Fruit fly (Drosophila melanogaster): ENCODE data around the gene CG7987.

Gene CG7987

dm6 chr3R:14589483-14589882 is 13.8 kb upstream of the CG7987 start:
- TF ChIP-seq foxo (GFP tag; optimal IDR thresholded peaks at IDR 0.05) (no peak), br (GFP tag; optimal IDR thresholded peaks at IDR 0.05) (no peak), psq (GFP tag; optimal IDR thresholded peaks at IDR 0.05) (no peak), rgr (GFP tag; optimal IDR thresholded peaks at IDR 0.05) (no peak), GATAd (GFP tag; optimal IDR thresholded peaks at IDR 0.05) (no peak), Vsx2 (GFP tag; optimal IDR thresholded peaks at IDR 0.05; ENCODE audit: partially characterized antibody) (no peak), CG9705 (GFP tag; optimal IDR thresholded peaks at IDR 0.05) (no peak), Dfd (GFP tag; optimal IDR thresholded peaks at IDR 0.05) (no peak)

dm6 chr3R:14586480-14587443 is 11.1 kb upstream of the CG7987 start:
- TF ChIP-seq br (GFP tag; optimal IDR thresholded peaks at IDR 0.05) (no peak), CG32264 (GFP tag; optimal IDR thresholded peaks at IDR 0.05) (no peak), dsf (GFP tag; optimal IDR thresholded peaks at IDR 0.05; ENCODE audit: borderline replicate concordance) (no peak), rgr (GFP tag; optimal IDR thresholded peaks at IDR 0.05) (no peak), OdsH (GFP tag; optimal IDR thresholded peaks at IDR 0.05) (no peak), ey (GFP tag; optimal IDR thresholded peaks at IDR 0.05) (no peak), woc (GFP tag; optimal IDR thresholded peaks at IDR 0.05) (no peak), Hnf4 (GFP tag; optimal IDR thresholded peaks at IDR 0.05) (no peak), Abd-B (GFP tag; optimal IDR thresholded peaks at IDR 0.05) (no peak)

- TF ChIP-seq Vsx2 (GFP tag; optimal IDR thresholded peaks at IDR 0.05; ENCODE audit: partially characterized antibody) = no peak
- no peak for TF ChIP-seq jim (GFP tag; optimal IDR thresholded peaks at IDR 0.05)
- TF ChIP-seq Sp1 (GFP tag; optimal IDR thresholded peaks at IDR 0.05) = no peak
- no peak for TF ChIP-seq Hnf4 (GFP tag; optimal IDR thresholded peaks at IDR 0.05)
Measured at dm6 chr3R:14580045-14580579, 4.4 kb upstream of the CG7987 start.

- TF ChIP-seq HLH106 (tag; optimal IDR thresholded peaks at IDR 0.05) (peak; percentile 34), Dfd (GFP tag; optimal IDR thresholded peaks at IDR 0.05) (peak; percentile 93), Hnf4 (GFP tag; optimal IDR thresholded peaks at IDR 0.05) (no peak), fru (GFP tag; optimal IDR thresholded peaks at IDR 0.05) (peak; percentile 11), h (GFP tag; optimal IDR thresholded peaks at IDR 0.05) (peak; percentile 18), brk (GFP tag; optimal IDR thresholded peaks at IDR 0.05) (no peak)
Measured at dm6 chr3R:14577803-14578493, 2.3 kb upstream of the CG7987 start.

- TF ChIP-seq sv (GFP tag; optimal IDR thresholded peaks at IDR 0.05) (no peak), CrebA (GFP tag; optimal IDR thresholded peaks at IDR 0.05; ENCODE audit: borderline replicate concordance) (no peak), OdsH (GFP tag; optimal IDR thresholded peaks at IDR 0.05) (no peak), h (GFP tag; optimal IDR thresholded peaks at IDR 0.05) (no peak), lola (GFP tag; optimal IDR thresholded peaks at IDR 0.05) (no peak), sage (GFP tag; optimal IDR thresholded peaks at IDR 0.05) (no peak), Hr78 (GFP tag; optimal IDR thresholded peaks at IDR 0.05) (no peak), psq (GFP tag; optimal IDR thresholded peaks at IDR 0.05) (no peak), Hr83 (GFP tag; optimal IDR thresholded peaks at IDR 0.05; ENCODE audit: poor library complexity, severe bottlenecking) (no peak), GATAd (GFP tag; optimal IDR thresholded peaks at IDR 0.05) (no peak), Vsx2 (GFP tag; optimal IDR thresholded peaks at IDR 0.05; ENCODE audit: partially characterized antibody) (no peak), jim (GFP tag; optimal IDR thresholded peaks at IDR 0.05) (no peak), Dfd (GFP tag; optimal IDR thresholded peaks at IDR 0.05) (no peak)
Measured at dm6 chr3R:14576692-14577646, 1.3 kb upstream of the CG7987 start, which contains the start of gene stumps. Gene stumps (plus strand): TSS chr3R:14577217.
